Worm (Caenorhabditis elegans): ENCODE measurements around the gene T14G12.6.

ce11 chrX:3781040-3781439 lies 21.8 kb upstream of the T14G12.6 start, which contains the start of gene marg-1:
- TF ChIP-seq fos-1 (tag; optimal IDR thresholded peaks at IDR 0.05) = no peak
- no peak for TF ChIP-seq F44E2.7 (GFP tag; IDR thresholded peaks at IDR 0.05)

All from whole organism, L4 larva.